Worm (Caenorhabditis elegans) whole organism, L4 larva: ENCODE measurements around the gene F57G4.11.

ENCODE experiments used
- hif-1 ChIP-seq, 2 experiments: sonication (generic microtip); optimal IDR thresholded peaks; 2 replicates each; lab custom pipeline; 2016 to 2017; ENCODE audit warnings: missing compliant biosample characterization in 2 of 2, missing genetic modification characterization in 2 of 2, missing genetic modification reagents in 2 of 2, missing genotype in 2 of 2, mild to moderate bottlenecking in 1 of 2
- lin-39 ChIP-seq: fragments of 150-350 bp; optimal IDR thresholded peaks from 2 replicates; lab custom pipeline; 2014; ENCODE audit warnings: missing biosample characterization, missing genetic modification reagents, missing genetic modification characterization
- pqm-1 ChIP-seq: sonication (generic microtip); optimal IDR thresholded peaks from 2 replicates; lab custom pipeline; 2017; ENCODE audit warnings: missing biosample characterization, missing genetic modification characterization

- TF ChIP-seq lin-39 (tag; lab: Kevin White, UChicago): no peak
- TF ChIP-seq hif-1 (tag; optimal IDR thresholded peaks at IDR 0.05; lab: Kevin White, UChicago): no peak
- TF ChIP-seq pqm-1: no peak
Measured at ce11 chrV:17660003-17660402, 35.0 kb downstream of the F57G4.11 start, which contains the start of gene dgat-2.
